Fruit fly (Drosophila melanogaster) whole organism, larva: ENCODE data around the gene NO66.
"Not testable (repeated sequence)": the region's sequence is repeated elsewhere in the genome, so short reads cannot be mapped to it uniquely, and the experiment has no call there.

Experiments
- noc ChIP-seq: fragments of 200-800 bp; sonication (Bioruptor generic); optimal IDR thresholded peaks from 3 replicates; lab custom pipeline; 2019; ENCODE audit warnings: missing biosample characterization, mild to moderate bottlenecking, missing genetic modification characterization, moderate library complexity

The NO66 gene

dm6 chrX:4319240-4319639, at the start of gene NO66:
TSS of gene NO66 (plus strand) at chrX:4319438.
- not testable (repeated sequence) for TF ChIP-seq noc (tag; lab: Kevin White, UChicago)

DNA sequence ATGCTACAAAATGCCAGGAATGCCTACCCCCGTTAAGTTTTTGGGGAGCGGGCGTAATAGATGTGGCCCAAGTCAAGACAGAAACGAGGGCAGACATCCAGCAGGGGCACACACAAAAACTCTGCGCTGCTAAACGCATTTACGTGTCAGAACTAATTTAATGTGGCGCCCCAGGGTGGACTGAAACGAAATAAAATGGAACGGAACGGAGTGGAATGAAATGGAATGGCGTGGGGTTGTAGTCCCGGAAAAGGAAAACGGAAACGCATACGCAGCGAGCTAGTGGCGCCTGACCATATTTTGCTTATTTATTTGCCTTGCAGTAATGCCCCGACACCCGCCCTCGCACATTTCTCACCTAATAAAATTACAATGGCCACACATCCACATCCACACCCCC, 45.7 kb upstream of the NO66 start:
- no peak for TF ChIP-seq noc (tag; lab: Kevin White, UChicago)

- no peak for TF ChIP-seq noc (tag; lab: Kevin White, UChicago)
These were observed 42.3 kb upstream of the NO66 start, which contains the start of gene CG15577 for dm6 chrX:4276900-4277299. TSS of gene CG15577 (minus strand) at chrX:4277000.

DNA sequence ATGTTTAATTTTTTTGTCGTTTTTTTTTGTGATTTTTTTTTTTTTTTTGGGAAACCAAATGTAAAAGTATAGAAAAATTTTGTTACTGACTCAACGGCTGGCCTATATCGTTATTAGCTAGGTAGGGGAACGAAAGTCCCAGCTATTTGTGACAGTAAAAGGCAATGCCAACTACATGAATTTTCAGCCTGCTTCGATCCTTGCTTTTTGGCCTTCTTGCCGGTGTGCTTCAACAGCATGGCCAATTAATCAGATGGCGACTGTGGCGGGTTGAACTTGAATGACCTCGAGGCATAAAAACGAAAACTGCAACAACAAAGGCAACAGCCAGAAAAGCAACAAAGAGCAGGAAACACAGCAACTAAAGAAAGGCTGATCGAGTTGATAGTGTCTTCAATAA, 41.4 kb upstream of the NO66 start, which contains the start of gene CG15578:
Gene CG15578, minus strand, starts transcription at position 101 of the 400 bp plus-strand sequence.
- no peak for TF ChIP-seq noc (tag; lab: Kevin White, UChicago)

DNA sequence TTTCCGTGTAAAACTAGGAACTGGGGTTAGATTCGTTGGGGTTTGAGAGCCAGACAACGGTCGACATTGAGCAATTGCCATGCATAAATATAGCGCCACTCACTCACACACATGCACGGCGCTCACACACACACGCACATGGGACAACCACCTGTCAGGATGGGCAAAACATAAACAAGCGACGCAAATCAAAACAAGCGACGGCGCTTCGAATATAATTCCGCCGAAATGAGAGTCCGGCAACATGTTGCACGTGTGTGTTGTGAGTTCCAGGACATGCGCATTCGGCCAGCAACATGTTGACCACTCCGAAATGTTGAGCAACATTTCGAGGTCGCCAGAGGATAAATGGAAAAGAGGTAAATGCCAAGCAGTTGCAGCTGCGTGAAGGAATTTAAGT, 38.5 kb upstream of the NO66 start:
- no peak for TF ChIP-seq noc (tag; lab: Kevin White, UChicago)

DNA sequence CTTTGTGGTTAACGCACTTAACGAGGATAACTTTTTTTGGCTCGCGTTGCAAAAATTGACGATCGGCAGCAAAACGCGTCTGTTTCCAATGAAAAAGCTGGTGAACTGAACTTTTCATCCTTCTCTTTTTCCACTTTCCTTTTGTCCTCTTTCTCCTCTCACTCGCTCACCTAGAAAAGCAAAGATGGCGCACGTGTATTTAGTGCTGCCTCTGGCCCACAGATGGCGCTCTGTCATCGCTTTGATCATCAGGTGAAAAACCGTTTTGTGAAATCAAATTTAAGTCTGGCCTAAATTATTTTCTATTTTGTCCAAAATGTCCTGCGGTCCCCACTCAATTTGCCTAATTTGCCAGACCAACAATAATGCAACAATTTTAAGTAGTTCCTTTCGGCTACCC, 25.8 kb upstream of the NO66 start:
- TF ChIP-seq noc (tag; lab: Kevin White, UChicago), result no peak

- no peak for TF ChIP-seq noc (tag; lab: Kevin White, UChicago)
These were observed 17.0 kb upstream of the NO66 start, which contains the start of gene CG12692 for dm6 chrX:4302246-4302645. TSS of gene CG12692 (minus strand) at chrX:4302346.

- TF ChIP-seq noc (tag; lab: Kevin White, UChicago), result no peak
These were observed 13.3 kb upstream of the NO66 start for dm6 chrX:4305980-4306379.

- TF ChIP-seq noc (tag; lab: Kevin White, UChicago), result no peak
These were observed 7.5 kb upstream of the NO66 start, which contains the start of gene CG15579 for dm6 chrX:4311699-4312098. TSS of gene CG15579 (minus strand) at chrX:4311799.

- not testable (repeated sequence) for TF ChIP-seq noc (tag; lab: Kevin White, UChicago)
These were observed 537 bp upstream of the NO66 start, which contains the start of gene mei-9 for dm6 chrX:4318701-4319100. TSS of gene mei-9 (minus strand) at chrX:4318801.

dm6 chrX:4322131-4322233, 2.7 kb downstream of the NO66 start, which contains the start of gene mRpL33:
TSS of gene mRpL33 (minus strand) at chrX:4322231.
- no peak for TF ChIP-seq noc (tag; lab: Kevin White, UChicago)

DNA sequence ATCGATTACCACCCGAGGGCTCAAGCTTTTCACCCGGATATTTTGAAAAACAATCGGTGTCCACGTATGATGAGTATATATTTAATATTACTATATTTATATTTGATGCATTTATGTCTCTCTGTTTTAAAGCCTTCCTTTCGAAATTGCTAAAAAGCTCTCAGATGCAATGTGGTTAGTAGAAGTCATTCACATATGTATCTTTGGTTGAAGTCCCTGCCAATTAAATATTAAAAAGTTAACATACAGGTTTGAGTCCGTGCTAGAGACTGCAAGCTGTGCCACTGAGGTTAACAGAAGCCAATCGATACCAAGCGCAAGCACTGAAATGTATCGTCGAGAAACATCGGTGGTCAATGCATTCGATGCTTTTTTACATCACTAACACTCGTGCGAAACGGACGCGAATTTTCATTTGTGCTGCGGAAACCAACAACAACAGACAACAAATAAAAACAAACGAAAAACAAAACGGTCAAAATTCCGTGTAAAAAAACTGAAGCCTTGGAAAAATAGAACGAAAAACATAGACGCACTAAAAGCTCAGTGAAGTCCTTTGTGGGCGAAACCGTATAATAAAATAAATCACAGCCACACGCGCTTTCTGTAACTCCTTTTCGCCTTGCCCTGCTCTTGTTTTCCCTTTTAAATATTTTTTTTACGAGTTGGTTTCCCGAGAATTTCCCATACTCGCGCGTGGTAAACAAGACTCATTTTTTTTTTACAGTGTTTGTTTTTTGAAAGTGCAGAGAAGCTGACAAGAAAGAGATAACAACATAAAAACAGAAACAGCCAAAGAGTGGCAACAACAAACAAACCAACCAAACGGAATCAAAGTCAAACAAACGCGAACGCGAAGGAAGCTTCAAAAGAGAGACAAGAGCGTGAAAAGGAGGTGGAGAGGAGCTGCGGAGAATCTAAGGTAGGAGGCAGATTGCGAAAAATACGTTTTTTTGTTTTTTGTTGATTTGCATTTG, 3.3 kb downstream of the NO66 start, which contains the start of gene norpA:
Gene norpA, plus strand, starts transcription at position 393 of the 977 bp plus-strand sequence.
- peak; percentile 1 for TF ChIP-seq noc (tag; lab: Kevin White, UChicago)

DNA sequence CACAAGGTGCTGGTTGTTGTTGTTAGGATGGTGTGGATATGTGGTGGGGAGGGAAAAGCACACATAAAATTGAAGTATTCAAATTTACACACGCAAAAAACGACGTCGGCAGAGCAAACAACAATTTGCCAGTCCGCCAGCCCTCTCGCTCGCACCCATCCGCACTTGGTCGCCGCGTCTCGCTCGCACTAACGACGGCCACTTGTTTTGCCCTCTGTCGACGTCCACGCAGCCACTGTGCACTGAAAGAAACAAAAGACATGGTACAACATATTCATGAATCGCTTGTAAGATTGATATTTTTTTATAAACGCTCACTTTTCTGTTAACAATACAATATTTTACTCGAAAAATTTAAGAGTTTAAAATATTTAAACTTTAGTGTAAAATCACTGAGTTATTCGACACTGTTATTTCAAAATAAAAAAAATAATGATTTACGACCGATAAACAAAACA, 4.7 kb downstream of the NO66 start:
- TF ChIP-seq noc (tag; lab: Kevin White, UChicago), result peak; percentile 85

DNA sequence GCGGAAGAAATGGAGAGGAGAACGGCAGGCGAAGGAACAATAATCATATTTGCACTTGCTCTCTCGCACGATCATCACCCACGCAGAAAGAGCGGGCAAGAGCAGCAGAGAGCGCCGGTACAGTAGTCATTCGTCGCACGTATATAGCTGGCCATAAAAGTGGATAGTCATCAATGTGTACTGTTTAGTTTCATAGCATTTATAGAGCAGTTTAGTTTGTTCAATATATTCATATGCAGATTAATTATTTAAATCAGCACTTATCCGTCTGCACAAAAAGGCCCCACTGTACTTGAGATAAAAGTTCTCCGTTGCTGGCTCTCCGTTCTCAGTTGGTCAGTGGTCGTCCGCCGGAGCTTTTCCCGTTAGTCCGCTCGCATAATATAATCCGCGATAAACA, 5.5 kb downstream of the NO66 start:
- TF ChIP-seq noc (tag; lab: Kevin White, UChicago), result peak; percentile 100

DNA sequence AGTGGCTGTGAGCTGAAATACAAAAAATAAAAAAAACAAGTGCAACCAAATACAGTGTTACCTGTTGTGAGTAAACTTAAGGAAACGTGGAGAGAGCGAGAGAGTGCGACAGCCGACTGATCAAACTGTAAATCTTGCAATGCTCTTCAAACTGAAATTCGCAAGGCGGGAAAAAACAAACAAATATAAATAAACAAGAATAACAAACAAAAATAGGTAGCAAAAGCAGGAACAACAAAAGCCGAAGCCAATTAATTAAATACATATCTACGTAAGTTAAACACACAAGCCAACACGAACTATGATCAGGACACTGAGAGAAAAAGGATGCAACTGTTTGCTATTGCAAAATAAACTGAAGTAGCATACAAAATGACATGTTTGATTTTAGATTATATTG, 6.1 kb downstream of the NO66 start:
- TF ChIP-seq noc (tag; lab: Kevin White, UChicago), result no peak

DNA sequence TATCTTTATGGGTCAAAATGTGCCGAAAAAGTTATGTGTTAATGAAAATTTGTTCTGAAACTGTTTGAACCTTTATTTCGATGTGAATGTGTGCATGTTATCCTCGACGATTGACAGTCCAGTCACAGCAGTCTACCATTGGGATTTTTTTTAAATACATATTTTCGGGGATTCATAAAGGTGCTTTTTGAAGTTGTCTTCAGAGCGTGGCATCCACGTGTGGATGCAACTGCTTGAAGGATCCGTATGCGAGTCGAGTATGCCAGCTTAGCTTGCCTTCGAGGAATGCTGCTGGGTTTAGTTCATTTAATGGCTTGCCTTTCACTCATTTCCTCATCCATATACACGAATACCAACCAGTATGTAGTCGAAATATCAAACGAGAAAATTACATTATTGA, 10.1 kb downstream of the NO66 start, which contains the start of gene CG12693:
Gene CG12693, minus strand, starts transcription at position 101 of the 400 bp plus-strand sequence.
- no peak for TF ChIP-seq noc (tag; lab: Kevin White, UChicago)

DNA sequence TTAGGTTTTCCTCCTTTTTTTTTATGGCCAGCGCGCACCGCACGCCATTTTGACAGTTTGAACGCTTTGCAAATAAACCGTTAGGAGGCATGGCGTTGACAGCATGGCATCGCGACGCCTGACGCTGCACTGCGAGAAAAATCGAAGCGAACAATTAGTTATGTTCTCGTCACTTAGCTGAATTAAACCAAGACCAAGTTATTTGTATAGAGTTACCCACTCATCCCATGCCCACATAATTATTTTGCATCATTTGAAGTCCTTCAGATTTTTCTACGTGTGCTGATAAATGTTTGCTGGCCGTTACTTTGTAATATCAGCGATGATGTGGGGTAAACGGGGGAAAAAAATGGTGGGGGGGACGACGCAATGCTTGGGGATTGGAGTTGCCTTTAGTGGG, 10.6 kb downstream of the NO66 start:
- no peak for TF ChIP-seq noc (tag; lab: Kevin White, UChicago)
